Fruit fly (Drosophila melanogaster): ENCODE data around the gene Tcs6.

Gene Tcs6

DNA sequence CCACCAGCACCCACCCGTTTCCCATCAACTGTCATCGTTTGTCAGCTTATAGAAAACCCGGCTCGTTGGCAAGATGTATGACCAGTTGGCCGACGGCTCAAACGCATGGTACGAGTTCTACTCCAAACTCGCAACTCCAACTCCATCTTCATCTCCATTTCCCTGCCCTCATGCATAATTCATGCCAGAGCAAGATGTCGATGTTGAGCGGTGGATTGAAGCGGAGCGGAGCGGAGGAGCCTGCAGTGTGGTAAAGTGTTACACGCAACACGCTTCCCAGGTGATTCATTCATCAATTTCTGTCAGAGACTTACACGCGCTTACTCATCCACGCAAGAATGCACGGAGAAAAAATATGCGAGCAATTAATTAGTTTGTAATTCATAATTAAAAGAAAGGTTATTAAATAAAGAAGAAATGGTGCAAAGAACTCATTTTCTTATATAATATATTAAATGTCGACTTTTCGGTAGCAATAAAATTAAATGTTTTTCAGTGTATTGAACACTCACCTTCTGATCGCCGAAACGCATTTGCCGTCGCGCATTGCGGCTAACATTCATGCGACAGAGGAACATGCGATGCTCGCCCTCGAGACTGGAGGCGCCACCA, 23.5 kb upstream of the Tcs6 start:
- TF ChIP-seq CG4496 (GFP tag; IDR thresholded peaks at IDR 0.05) (peak; percentile 64; the same call in 2 of the 3 replicates), gl (tag; optimal IDR thresholded peaks at IDR 0.05) (peak; percentile 50), Snoo (tag; optimal IDR thresholded peaks at IDR 0.05) (peak; percentile 77), CG9948 (tag; optimal IDR thresholded peaks at IDR 0.05) (peak; percentile 78), Ets98B (GFP tag; IDR thresholded peaks at IDR 0.05) (peak; percentile 70), CG17806 (tag; optimal IDR thresholded peaks at IDR 0.05) (peak; percentile 78), rn (GFP tag; IDR thresholded peaks at IDR 0.05) (peak; percentile 44; the same call in 1 of the 2 replicates), CG8159 (tag; optimal IDR thresholded peaks at IDR 0.05) (peak; percentile 83), CG15710 (tag; optimal IDR thresholded peaks at IDR 0.05) (peak; percentile 79), CG10348 (GFP tag; IDR thresholded peaks at IDR 0.05) (no peak), CG34367 (tag; optimal IDR thresholded peaks at IDR 0.05) (peak; percentile 68), Pif1A (GFP tag; optimal IDR thresholded peaks at IDR 0.05) (peak; percentile 74), EcR (GFP tag; optimal IDR thresholded peaks at IDR 0.05) (no peak), fd96Ca (GFP tag; IDR thresholded peaks at IDR 0.05) (0 out of 3 replicates have a peak, but pooled peaks have one; percentile 46), Pif1B (GFP tag; optimal IDR thresholded peaks at IDR 0.05) (peak; percentile 66), CG14655 (GFP tag; optimal IDR thresholded peaks at IDR 0.05) (peak; percentile 78), CG8301 (tag; optimal IDR thresholded peaks at IDR 0.05) (peak; percentile 74), CG32121 (GFP tag; IDR thresholded peaks at IDR 0.05) (peak; percentile 50; the same call in 1 of the 2 replicates), CG13204 (GFP tag; optimal IDR thresholded peaks at IDR 0.05) (peak; percentile 34), CG12605 (GFP tag; IDR thresholded peaks at IDR 0.05) (peak; percentile 65; the same call in 1 of the 2 replicates), D1 (tag; optimal IDR thresholded peaks at IDR 0.05) (no peak)

DNA sequence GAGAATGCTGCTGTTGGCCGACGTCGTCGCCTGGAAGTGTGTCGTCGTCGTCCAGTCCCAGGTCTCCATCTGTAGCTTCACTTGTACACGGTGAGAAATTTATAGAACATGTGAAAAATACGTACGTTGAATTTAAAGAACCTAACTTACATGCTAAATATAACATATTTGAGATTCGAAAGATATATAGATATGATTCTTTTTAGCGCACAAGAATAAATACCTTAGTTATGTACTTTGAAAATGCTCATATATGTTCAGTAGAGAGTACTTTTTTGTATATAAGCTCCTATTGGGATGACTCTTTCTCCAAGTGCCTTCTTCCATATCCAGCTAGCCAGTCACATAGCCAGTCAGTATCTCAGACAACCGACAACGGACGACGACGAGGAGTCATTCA, 17.2 kb upstream of the Tcs6 start:
- TF ChIP-seq CG9948 (tag; optimal IDR thresholded peaks at IDR 0.05): peak; percentile 50
- TF ChIP-seq CG32121 (GFP tag; IDR thresholded peaks at IDR 0.05): no peak
- TF ChIP-seq CG17806 (tag; optimal IDR thresholded peaks at IDR 0.05): peak; percentile 40
- TF ChIP-seq CG4496 (GFP tag; IDR thresholded peaks at IDR 0.05): no peak
- TF ChIP-seq Pif1B (GFP tag; optimal IDR thresholded peaks at IDR 0.05): peak; percentile 2
- peak; percentile 19 for TF ChIP-seq CG15710 (tag; optimal IDR thresholded peaks at IDR 0.05)
- TF ChIP-seq fd96Ca (GFP tag; IDR thresholded peaks at IDR 0.05): no peak
- TF ChIP-seq EcR (GFP tag; optimal IDR thresholded peaks at IDR 0.05): no peak
- no peak for TF ChIP-seq Snoo (tag; optimal IDR thresholded peaks at IDR 0.05)
- TF ChIP-seq CG13204 (GFP tag; optimal IDR thresholded peaks at IDR 0.05): no peak
- TF ChIP-seq D1 (tag; optimal IDR thresholded peaks at IDR 0.05): no peak
- TF ChIP-seq gl (tag; optimal IDR thresholded peaks at IDR 0.05): no peak
- peak; percentile 50 for TF ChIP-seq CG8301 (tag; optimal IDR thresholded peaks at IDR 0.05)
- TF ChIP-seq rn (GFP tag; IDR thresholded peaks at IDR 0.05): no peak
- TF ChIP-seq CG14655 (GFP tag; optimal IDR thresholded peaks at IDR 0.05): peak; percentile 35
- TF ChIP-seq CG12605 (GFP tag; IDR thresholded peaks at IDR 0.05): no peak
- TF ChIP-seq CG34367 (tag; optimal IDR thresholded peaks at IDR 0.05): no peak
- no peak for TF ChIP-seq CG10348 (GFP tag; IDR thresholded peaks at IDR 0.05)
- TF ChIP-seq CG8159 (tag; optimal IDR thresholded peaks at IDR 0.05): peak; percentile 67
- TF ChIP-seq Pif1A (GFP tag; optimal IDR thresholded peaks at IDR 0.05): no peak
- TF ChIP-seq Ets98B (GFP tag; IDR thresholded peaks at IDR 0.05): no peak

DNA sequence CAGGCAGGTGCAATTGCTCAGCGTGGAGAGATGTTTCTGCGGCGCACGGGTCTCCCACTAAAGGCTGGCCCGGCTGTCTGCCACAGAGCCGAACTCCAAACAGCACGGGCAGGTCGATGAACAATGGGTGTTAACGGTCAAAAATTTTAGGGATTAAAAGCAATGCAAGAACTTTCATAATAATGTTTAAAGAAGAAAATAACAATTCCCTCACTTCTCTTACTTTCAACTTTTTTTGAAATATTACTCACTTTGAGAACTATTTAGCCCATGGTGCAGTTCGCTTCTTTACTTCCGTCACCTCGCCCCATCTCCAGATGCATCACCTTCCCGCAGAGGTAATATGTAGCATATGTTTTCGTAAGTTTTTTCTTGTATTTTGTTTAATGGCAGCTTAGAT, 14.5 kb upstream of the Tcs6 start:
- peak; percentile 85 for TF ChIP-seq Ets98B (GFP tag; IDR thresholded peaks at IDR 0.05)
- peak; percentile 53 for TF ChIP-seq CG13204 (GFP tag; optimal IDR thresholded peaks at IDR 0.05)
- peak; percentile 59; the same call in 1 of the 2 replicates for TF ChIP-seq rn (GFP tag; IDR thresholded peaks at IDR 0.05)
- TF ChIP-seq CG10348 (GFP tag; IDR thresholded peaks at IDR 0.05): no peak
- peak; percentile 74 for TF ChIP-seq CG8159 (tag; optimal IDR thresholded peaks at IDR 0.05)
- TF ChIP-seq CG4496 (GFP tag; IDR thresholded peaks at IDR 0.05): peak; percentile 92
- TF ChIP-seq CG8301 (tag; optimal IDR thresholded peaks at IDR 0.05): peak; percentile 86
- TF ChIP-seq D1 (tag; optimal IDR thresholded peaks at IDR 0.05): no peak
- TF ChIP-seq CG34367 (tag; optimal IDR thresholded peaks at IDR 0.05): peak; percentile 65
- TF ChIP-seq CG15710 (tag; optimal IDR thresholded peaks at IDR 0.05): peak; percentile 76
- peak; percentile 64 for TF ChIP-seq gl (tag; optimal IDR thresholded peaks at IDR 0.05)
- peak; percentile 61 for TF ChIP-seq Snoo (tag; optimal IDR thresholded peaks at IDR 0.05)
- peak; percentile 87 for TF ChIP-seq CG14655 (GFP tag; optimal IDR thresholded peaks at IDR 0.05)
- TF ChIP-seq CG12605 (GFP tag; IDR thresholded peaks at IDR 0.05): peak; percentile 80
- peak; percentile 82 for TF ChIP-seq CG17806 (tag; optimal IDR thresholded peaks at IDR 0.05)
- peak; percentile 83 for TF ChIP-seq fd96Ca (GFP tag; IDR thresholded peaks at IDR 0.05)
- TF ChIP-seq CG32121 (GFP tag; IDR thresholded peaks at IDR 0.05): peak; percentile 64
- TF ChIP-seq CG9948 (tag; optimal IDR thresholded peaks at IDR 0.05): peak; percentile 79
- peak; percentile 80 for TF ChIP-seq Pif1B (GFP tag; optimal IDR thresholded peaks at IDR 0.05)
- peak; percentile 83 for TF ChIP-seq Pif1A (GFP tag; optimal IDR thresholded peaks at IDR 0.05)
- TF ChIP-seq EcR (GFP tag; optimal IDR thresholded peaks at IDR 0.05): no peak

- TF ChIP-seq CG32121 (GFP tag; IDR thresholded peaks at IDR 0.05): no peak
- TF ChIP-seq Pif1B (GFP tag; optimal IDR thresholded peaks at IDR 0.05): peak; percentile 15
- TF ChIP-seq CG17806 (tag; optimal IDR thresholded peaks at IDR 0.05): peak; percentile 43
- TF ChIP-seq Pif1A (GFP tag; optimal IDR thresholded peaks at IDR 0.05): no peak
- peak; percentile 27 for TF ChIP-seq CG8301 (tag; optimal IDR thresholded peaks at IDR 0.05)
- TF ChIP-seq CG15710 (tag; optimal IDR thresholded peaks at IDR 0.05): peak; percentile 39
- no peak for TF ChIP-seq gl (tag; optimal IDR thresholded peaks at IDR 0.05)
- TF ChIP-seq Ets98B (GFP tag; IDR thresholded peaks at IDR 0.05): no peak
- peak; percentile 40 for TF ChIP-seq CG9948 (tag; optimal IDR thresholded peaks at IDR 0.05)
- no peak for TF ChIP-seq rn (GFP tag; IDR thresholded peaks at IDR 0.05)
- TF ChIP-seq CG14655 (GFP tag; optimal IDR thresholded peaks at IDR 0.05): peak; percentile 58
- no peak for TF ChIP-seq D1 (tag; optimal IDR thresholded peaks at IDR 0.05)
- TF ChIP-seq CG34367 (tag; optimal IDR thresholded peaks at IDR 0.05): peak; percentile 25
- no peak for TF ChIP-seq EcR (GFP tag; optimal IDR thresholded peaks at IDR 0.05)
- TF ChIP-seq Snoo (tag; optimal IDR thresholded peaks at IDR 0.05): peak; percentile 12
- TF ChIP-seq CG8159 (tag; optimal IDR thresholded peaks at IDR 0.05): peak; percentile 60
- no peak for TF ChIP-seq CG10348 (GFP tag; IDR thresholded peaks at IDR 0.05)
These were observed 10.1 kb upstream of the Tcs6 start for dm6 chr3R:26068135-26068534.

DNA sequence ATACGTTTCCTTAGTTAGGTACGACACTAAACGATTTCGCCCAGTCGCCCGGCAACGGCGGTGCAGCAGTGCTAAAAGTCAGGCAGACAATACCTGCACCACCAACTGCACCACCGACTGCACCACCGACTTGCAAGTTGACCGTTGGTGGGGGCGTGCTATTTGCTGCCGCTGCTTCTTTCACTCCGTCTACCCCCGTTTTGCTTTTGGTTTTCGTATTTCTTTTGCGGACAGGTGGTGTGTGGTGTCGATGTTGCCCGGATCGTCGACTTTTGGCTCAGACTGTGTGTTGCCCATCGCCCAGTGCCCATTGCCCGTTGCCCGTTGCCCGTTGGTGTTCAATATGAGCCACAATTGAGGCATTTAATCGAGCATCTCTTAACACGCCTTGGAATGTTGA, 6.7 kb upstream of the Tcs6 start:
- TF ChIP-seq CG15710 (tag; optimal IDR thresholded peaks at IDR 0.05): no peak
- no peak for TF ChIP-seq gl (tag; optimal IDR thresholded peaks at IDR 0.05)
- peak; percentile 66 for TF ChIP-seq CG13204 (GFP tag; optimal IDR thresholded peaks at IDR 0.05)

All from whole organism, pupa.